Worm (Caenorhabditis elegans) whole organism, young adult: Measurements from ENCODE around the gene F40F12.9.

ENCODE experiments used
- C17E4.6 ChIP-seq: fragments of 200-800 bp; sonication (Bioruptor generic); IDR thresholded peaks from 2 replicates; pipeline ENCODE4 v1.3.6; 2022; ENCODE audit warnings: missing genetic modification reagents, missing genetic modification characterization, missing compliant biosample characterization
- F37B4.10 ChIP-seq: fragments of 200-800 bp; sonication (Bioruptor generic); IDR thresholded peaks from 2 replicates; pipeline ENCODE4 v1.3.6; 2022; ENCODE audit warnings: missing genetic modification characterization, missing compliant biosample characterization
- atf-7 ChIP-seq: sonication (generic microtip); optimal IDR thresholded peaks from 2 replicates; lab custom pipeline; 2017; ENCODE audit warnings: mild to moderate bottlenecking, missing genetic modification characterization, missing compliant biosample characterization
- athp-1 ChIP-seq: sonication (generic microtip); optimal IDR thresholded peaks from 2 replicates; lab custom pipeline; 2017; ENCODE audit warnings: mild to moderate bottlenecking, missing genetic modification characterization, missing compliant biosample characterization
- dox-1 ChIP-seq: fragments of 200-800 bp; sonication (Bioruptor generic); IDR thresholded peaks from 2 replicates; pipeline ENCODE4 v1.3.6; 2022; ENCODE audit warnings: missing genetic modification reagents, missing genetic modification characterization, missing compliant biosample characterization
- egrh-3 ChIP-seq: fragments of 200-800 bp; sonication (Bioruptor generic); IDR thresholded peaks from 2 replicates; pipeline ENCODE4 v1.3.6; 2022; ENCODE audit warnings: missing genetic modification reagents, missing genetic modification characterization, missing compliant biosample characterization
- hlh-26 ChIP-seq: fragments of 200-800 bp; sonication (Bioruptor generic); conservative IDR thresholded peaks from 2 replicates; pipeline ENCODE4 v1.3.6; 2022; ENCODE audit warnings: missing genetic modification reagents, missing genetic modification characterization, missing compliant biosample characterization
- lin-26 ChIP-seq: fragments of 200-800 bp; sonication (Bioruptor generic); IDR thresholded peaks from 2 replicates; pipeline ENCODE4 v1.3.6; 2022; ENCODE audit warnings: missing genetic modification reagents, missing genetic modification characterization, missing compliant biosample characterization
- madf-8 ChIP-seq: fragments of 200-800 bp; sonication (Bioruptor generic); conservative IDR thresholded peaks from 2 replicates; pipeline ENCODE4 v1.3.6; 2022; ENCODE audit warnings: missing genetic modification reagents, missing genetic modification characterization, missing compliant biosample characterization
- nfyb-1 ChIP-seq: fragments of 200-800 bp; sonication (Bioruptor generic); IDR thresholded peaks from 2 replicates; pipeline ENCODE4 v1.3.6; 2022; ENCODE audit warnings: missing genetic modification reagents, missing genetic modification characterization, missing compliant biosample characterization
- snpc-3.4 ChIP-seq: sonication (generic microtip); optimal IDR thresholded peaks from 2 replicates; lab custom pipeline; 2017; ENCODE audit warnings: missing genetic modification characterization, mild to moderate bottlenecking, missing compliant biosample characterization, antibody characterized with exemption, moderate library complexity, missing genotype, missing genetic modification reagents
- unc-130 ChIP-seq: sonication (generic microtip); optimal IDR thresholded peaks from 2 replicates; lab custom pipeline; 2016; ENCODE audit warnings: missing genetic modification reagents, missing genetic modification characterization, missing compliant biosample characterization
- unc-62 ChIP-seq: fragments of 150-350 bp; optimal IDR thresholded peaks from 2 replicates; lab custom pipeline; 2014; ENCODE audit warnings: missing biosample characterization, missing genetic modification reagents, missing genetic modification characterization

DNA sequence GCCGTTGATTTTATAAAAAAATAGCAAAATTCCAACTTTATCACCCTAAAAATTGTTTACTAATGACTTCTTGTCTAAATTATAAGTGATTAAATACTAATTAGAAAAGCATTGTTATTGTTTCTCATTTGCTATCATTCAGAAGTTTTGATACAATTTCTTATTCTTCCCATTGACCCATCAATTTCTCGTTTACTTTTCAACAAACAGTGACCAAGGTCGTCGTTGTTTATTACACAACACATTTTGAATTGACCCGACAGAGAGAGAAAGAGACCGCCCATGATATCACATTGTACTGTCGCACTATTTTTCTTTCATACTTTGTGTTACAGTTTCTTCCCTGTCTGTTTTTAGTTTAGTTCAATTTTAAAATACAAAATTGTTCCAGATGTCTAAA, 16.2 kb downstream of the F40F12.9 start, which contains the start of gene ttr-2:
- TF ChIP-seq lin-26 (GFP tag; lab: Robert Waterston, UW) (no peak), C17E4.6 (GFP tag; lab: Robert Waterston, UW) (no peak), dox-1 (no peak), unc-62 (GFP tag; lab: Kevin White, UChicago) (no peak), atf-7 (no peak), nfyb-1 (GFP tag; lab: Robert Waterston, UW) (no peak), snpc-3.4 (tag; lab: Kevin White, UChicago) (no peak), egrh-3 (no peak), unc-130 (GFP tag; lab: Kevin White, UChicago) (no peak), athp-1 (tag; lab: Kevin White, UChicago) (no peak), F37B4.10 (GFP tag; lab: Robert Waterston, UW) (no peak), madf-8 (GFP tag; lab: Robert Waterston, UW) (no peak), hlh-26 (GFP tag; lab: Robert Waterston, UW) (no peak)
